Worm (Caenorhabditis elegans) whole organism, L2 larva: ENCODE measurements around the gene srg-30.

Experiments
- aly-2 ChIP-seq: fragments of 150-350 bp; optimal IDR thresholded peaks from 2 replicates; lab custom pipeline; 2014; ENCODE audit warnings: missing biosample characterization, missing genetic modification characterization
- blmp-1 ChIP-seq: sonication (generic microtip); optimal IDR thresholded peaks from 2 replicates; lab custom pipeline; 2017; ENCODE audit warnings: missing genetic modification characterization, mild to moderate bottlenecking, missing compliant biosample characterization, antibody characterized with exemption, moderate library complexity; ENCODE audit not compliant: insufficient read depth
- skn-1 ChIP-seq: sonication (generic microtip); optimal IDR thresholded peaks from 2 replicates; lab custom pipeline; 2017; ENCODE audit warnings: missing biosample characterization, missing genetic modification characterization

DNA sequence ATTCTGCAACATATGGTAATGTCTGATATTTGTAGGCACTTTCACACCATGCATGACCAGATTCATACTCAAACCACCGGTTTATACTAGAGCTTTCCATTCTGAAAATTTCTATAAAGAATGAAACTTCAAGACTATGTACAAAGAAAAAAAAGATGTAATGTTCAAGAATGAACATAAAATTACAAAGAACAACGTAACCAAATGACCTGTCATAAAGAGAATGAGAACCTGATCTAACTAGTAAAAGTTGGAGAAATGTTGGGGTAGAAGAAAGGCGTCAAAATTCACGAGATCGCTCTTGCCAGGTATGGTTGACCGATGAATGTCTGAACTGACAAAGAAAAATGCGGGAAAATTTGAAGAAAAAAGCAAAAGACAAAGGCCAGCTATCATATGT, 20.6 kb downstream of the srg-30 start, which contains the start of gene W02F12.2:
- TF ChIP-seq skn-1 (tag; lab: Kevin White, UChicago): no peak
- TF ChIP-seq aly-2: no peak
- no peak for TF ChIP-seq blmp-1
